Worm (Caenorhabditis elegans) whole organism, L1 larva: ENCODE measurements around the gene vps-53.

ENCODE experiments used
- C16A3.4 ChIP-seq: fragments of 150-350 bp; optimal IDR thresholded peaks from 2 replicates; lab custom pipeline; 2014; ENCODE audit warnings: missing biosample characterization, missing genetic modification characterization
- C34B4.2 ChIP-seq: sonication (generic microtip); optimal IDR thresholded peaks from 2 replicates; lab custom pipeline; 2017; ENCODE audit warnings: mild to moderate bottlenecking, missing genetic modification characterization, missing compliant biosample characterization
- F16B12.6 ChIP-seq: fragments of 150-350 bp; optimal IDR thresholded peaks from 2 replicates; lab custom pipeline; 2014; ENCODE audit warnings: missing biosample characterization, missing genetic modification characterization
- aly-2 ChIP-seq: fragments of 150-350 bp; optimal IDR thresholded peaks from 2 replicates; lab custom pipeline; 2014; ENCODE audit warnings: missing biosample characterization, missing genetic modification characterization
- blmp-1 ChIP-seq: fragments of 150-350 bp; optimal IDR thresholded peaks from 2 replicates; lab custom pipeline; 2014; ENCODE audit warnings: missing biosample characterization, missing genetic modification characterization
- ceh-63 ChIP-seq: fragments of 200-800 bp; sonication (Bioruptor generic); optimal IDR thresholded peaks from 2 replicates; lab custom pipeline; 2018; ENCODE audit warnings: mild to moderate bottlenecking, missing genetic modification characterization, missing compliant biosample characterization
- ceh-8 ChIP-seq: fragments of 200-800 bp; sonication (Bioruptor generic); optimal IDR thresholded peaks from 2 replicates; lab custom pipeline; 2018; ENCODE audit warnings: mild to moderate bottlenecking, missing genetic modification characterization, moderate library complexity, missing compliant biosample characterization
- ceh-90 ChIP-seq: sonication (generic microtip); optimal IDR thresholded peaks from 2 replicates; lab custom pipeline; 2016; ENCODE audit warnings: missing genetic modification characterization, missing compliant biosample characterization
- dsc-1 ChIP-seq: sonication (generic microtip); optimal IDR thresholded peaks from 2 replicates; lab custom pipeline; 2016; ENCODE audit warnings: mild to moderate bottlenecking, missing genetic modification characterization, missing compliant biosample characterization
- efl-1 ChIP-seq, 4 experiments: fragments of 150-350 bp; optimal IDR thresholded peaks in 3 of 4; peaks in 1 of 4; 1 replicate in 1 of 4; 2 replicates in 3 of 4; lab custom pipeline; 2014; ENCODE audit warnings: missing biosample characterization in 2 of 4, missing genetic modification characterization in 2 of 4, missing genetic modification reagents in 2 of 4
- elt-2 ChIP-seq: sonication (generic microtip); optimal IDR thresholded peaks from 2 replicates; lab custom pipeline; 2016; ENCODE audit warnings: missing genetic modification characterization, mild to moderate bottlenecking, inconsistent platforms, missing compliant biosample characterization, missing genetic modification reagents
- fkh-8 ChIP-seq: sonication (generic microtip); optimal IDR thresholded peaks from 2 replicates; lab custom pipeline; 2016; ENCODE audit warnings: mild to moderate bottlenecking, missing genetic modification characterization, missing compliant biosample characterization
- hpl-2 ChIP-seq: fragments of 150-350 bp; optimal IDR thresholded peaks from 2 replicates; lab custom pipeline; 2014; ENCODE audit warnings: missing biosample characterization, missing genetic modification reagents, missing genetic modification characterization
- irx-1 ChIP-seq: sonication (generic microtip); optimal IDR thresholded peaks from 2 replicates; lab custom pipeline; 2016; ENCODE audit warnings: missing genetic modification characterization, missing compliant biosample characterization
- isw-1 ChIP-seq: fragments of 200-800 bp; sonication (Bioruptor generic); IDR thresholded peaks from 2 replicates; pipeline ENCODE4 v1.3.6; 2022; ENCODE audit warnings: missing genetic modification characterization, missing compliant biosample characterization
- jun-1 ChIP-seq: fragments of 150-350 bp; optimal IDR thresholded peaks from 2 replicates; lab custom pipeline; 2014; ENCODE audit warnings: missing biosample characterization, missing genetic modification reagents, missing genetic modification characterization
- lin-13 ChIP-seq: fragments of 150-350 bp; optimal IDR thresholded peaks from 2 replicates; lab custom pipeline; 2014; ENCODE audit warnings: missing biosample characterization, missing genetic modification reagents, missing genetic modification characterization
- lin-35 ChIP-seq, 2 experiments: fragments of 150-350 bp; optimal IDR thresholded peaks; 2 replicates each; lab custom pipeline; 2014; ENCODE audit warnings: missing biosample characterization in 2 of 2, missing genetic modification characterization in 2 of 2, missing genetic modification reagents in 2 of 2
- lin-39 ChIP-seq: fragments of 150-350 bp; optimal IDR thresholded peaks from 2 replicates; lab custom pipeline; 2014; ENCODE audit warnings: missing biosample characterization, missing genetic modification reagents, missing genetic modification characterization
- lir-3 ChIP-seq: sonication (generic microtip); optimal IDR thresholded peaks from 2 replicates; lab custom pipeline; 2016; ENCODE audit warnings: mild to moderate bottlenecking, missing genetic modification characterization, moderate library complexity, missing compliant biosample characterization; ENCODE audit not compliant: poor library complexity
- nhr-12 ChIP-seq: sonication (generic microtip); optimal IDR thresholded peaks from 2 replicates; lab custom pipeline; 2017; ENCODE audit warnings: missing biosample characterization, missing genetic modification characterization
- nhr-19 ChIP-seq: fragments of 200-800 bp; sonication (Bioruptor generic); conservative IDR thresholded peaks from 2 replicates; pipeline ENCODE4 v1.3.6; 2022; ENCODE audit warnings: missing genetic modification characterization, missing compliant biosample characterization
- nhr-28 ChIP-seq: fragments of 150-350 bp; optimal IDR thresholded peaks from 2 replicates; lab custom pipeline; 2014; ENCODE audit warnings: missing biosample characterization, missing genetic modification characterization
- nhr-47 ChIP-seq: sonication (generic microtip); optimal IDR thresholded peaks from 2 replicates; lab custom pipeline; 2016; ENCODE audit warnings: mild to moderate bottlenecking, missing genetic modification characterization, moderate library complexity, missing compliant biosample characterization
- nhr-71 ChIP-seq: sonication (generic microtip); optimal IDR thresholded peaks from 2 replicates; lab custom pipeline; 2016; ENCODE audit warnings: mild to moderate bottlenecking, missing genetic modification characterization, moderate library complexity, missing compliant biosample characterization
- nhr-76 ChIP-seq: sonication (generic microtip); optimal IDR thresholded peaks from 2 replicates; lab custom pipeline; 2017; ENCODE audit warnings: missing biosample characterization, missing genetic modification characterization
- nhr-84 ChIP-seq: sonication (generic microtip); optimal IDR thresholded peaks from 2 replicates; lab custom pipeline; 2017; ENCODE audit warnings: missing biosample characterization, missing genetic modification characterization
- pqm-1 ChIP-seq: sonication (generic microtip); optimal IDR thresholded peaks from 3 replicates; lab custom pipeline; 2017; ENCODE audit warnings: missing biosample characterization, missing genetic modification characterization
- rnt-1 ChIP-seq: sonication (generic microtip); optimal IDR thresholded peaks from 2 replicates; lab custom pipeline; 2016; ENCODE audit warnings: mild to moderate bottlenecking, missing genetic modification characterization, moderate library complexity, missing compliant biosample characterization
- sox-4 ChIP-seq: sonication (generic microtip); optimal IDR thresholded peaks from 2 replicates; lab custom pipeline; 2016; ENCODE audit warnings: missing genetic modification characterization, missing compliant biosample characterization
- sup-37 ChIP-seq: fragments of 200-800 bp; sonication (Bioruptor generic); optimal IDR thresholded peaks from 2 replicates; lab custom pipeline; 2018; ENCODE audit warnings: mild to moderate bottlenecking, missing genetic modification characterization, missing compliant biosample characterization
- tlp-1 ChIP-seq: fragments of 150-350 bp; optimal IDR thresholded peaks from 2 replicates; lab custom pipeline; 2014; ENCODE audit warnings: missing biosample characterization, missing genetic modification characterization
- unc-130 ChIP-seq: fragments of 150-350 bp; optimal IDR thresholded peaks from 2 replicates; lab custom pipeline; 2017; ENCODE audit warnings: missing biosample characterization, missing genetic modification characterization, inconsistent platforms
- unc-30 ChIP-seq: sonication (generic microtip); optimal IDR thresholded peaks from 2 replicates; lab custom pipeline; 2017; ENCODE audit warnings: missing biosample characterization, missing genetic modification characterization
- unc-62 ChIP-seq: fragments of 150-350 bp; optimal IDR thresholded peaks from 2 replicates; lab custom pipeline; 2014; ENCODE audit warnings: missing biosample characterization, missing genetic modification reagents, missing genetic modification characterization
- unc-86 ChIP-seq: sonication (generic microtip); optimal IDR thresholded peaks from 2 replicates; lab custom pipeline; 2016; ENCODE audit warnings: missing genetic modification characterization, missing compliant biosample characterization
- unc-98 ChIP-seq: fragments of 200-800 bp; sonication (Bioruptor generic); IDR thresholded peaks from 2 replicates; pipeline ENCODE4 v1.3.6; 2022; ENCODE audit warnings: missing genetic modification characterization, missing compliant biosample characterization
- xbp-1 ChIP-seq: sonication (generic microtip); optimal IDR thresholded peaks from 2 replicates; lab custom pipeline; 2016; ENCODE audit warnings: missing genetic modification characterization, missing compliant biosample characterization
- zag-1 ChIP-seq: fragments of 150-350 bp; optimal IDR thresholded peaks from 2 replicates; lab custom pipeline; 2014; ENCODE audit warnings: missing biosample characterization, missing genetic modification characterization
- ztf-4 ChIP-seq: fragments of 150-350 bp; optimal IDR thresholded peaks from 2 replicates; lab custom pipeline; 2014; ENCODE audit warnings: missing biosample characterization, missing genetic modification characterization

The vps-53 gene

ce11 chrIII:9765465-9765900 is 8.2 kb upstream of the vps-53 start (continued):
- TF ChIP-seq jun-1, result peak; percentile 98
- TF ChIP-seq, all 84 proteins: peak for 69

ce11 chrIII:9764718-9765117 is 7.4 kb upstream of the vps-53 start:
- TF ChIP-seq ceh-90 (no peak), rnt-1 (tag; lab: Kevin White, UChicago) (no peak), lin-39 (no peak), isw-1 (GFP tag; lab: Robert Waterston, UW) (no peak), nhr-28 (tag; lab: Kevin White, UChicago) (no peak), irx-1 (tag; lab: Kevin White, UChicago) (no peak), unc-30 (tag; lab: Kevin White, UChicago) (no peak)

ce11 chrIII:9762093-9762748 is 4.9 kb upstream of the vps-53 start, which contains the start of gene gcc-2:
Gene gcc-2, minus strand, starts transcription at chrIII:9762143.
- TF ChIP-seq unc-30 (tag; lab: Kevin White, UChicago), result no peak
- TF ChIP-seq unc-86 (tag; lab: Kevin White, UChicago), result no peak
- no peak for TF ChIP-seq sox-4
- no peak for TF ChIP-seq xbp-1 (tag; lab: Kevin White, UChicago)
- TF ChIP-seq unc-62 (GFP tag; lab: Kevin White, UChicago), result no peak
- no peak for TF ChIP-seq blmp-1 (tag; lab: Kevin White, UChicago)
- TF ChIP-seq unc-130 (tag; lab: Kevin White, UChicago), result no peak
- no peak for TF ChIP-seq nhr-19 (GFP tag; lab: Robert Waterston, UW)
- TF ChIP-seq F16B12.6, result no peak
- TF ChIP-seq nhr-84 (tag; lab: Kevin White, UChicago), result no peak
- no peak for TF ChIP-seq aly-2 (tag; lab: Kevin White, UChicago)

- TF ChIP-seq unc-98 (GFP tag; lab: Robert Waterston, UW), result no peak
- no peak for TF ChIP-seq tlp-1 (tag; lab: Kevin White, UChicago)
- no peak for TF ChIP-seq lin-35 (GFP tag; optimal IDR thresholded peaks at IDR 0.05; lab: Kevin White, UChicago)
- TF ChIP-seq hpl-2, result no peak
- no peak for TF ChIP-seq nhr-71
- no peak for TF ChIP-seq elt-2 (tag; lab: Kevin White, UChicago)
- no peak for TF ChIP-seq lin-13 (GFP tag; lab: Kevin White, UChicago)
- TF ChIP-seq ceh-8 (GFP tag; lab: Kevin White, UChicago), result no peak
- TF ChIP-seq ztf-4, result no peak
- TF ChIP-seq C16A3.4 (tag; lab: Kevin White, UChicago), result no peak
- no peak for TF ChIP-seq dsc-1 (tag; lab: Kevin White, UChicago)
- TF ChIP-seq nhr-76, result no peak
- no peak for TF ChIP-seq zag-1 (tag; lab: Kevin White, UChicago)
These were observed 2.9 kb upstream of the vps-53 start for ce11 chrIII:9760184-9760583.

ce11 chrIII:9758848-9759247 is 1.5 kb upstream of the vps-53 start, which contains the start of gene rmd-1:
Gene rmd-1, plus strand, starts transcription at chrIII:9759094.
- no peak for TF ChIP-seq sox-4
- TF ChIP-seq nhr-12, result no peak
- TF ChIP-seq pqm-1 (tag; lab: Kevin White, UChicago), result no peak
- TF ChIP-seq sup-37, result no peak
- TF ChIP-seq elt-2 (tag; lab: Kevin White, UChicago), result no peak
- TF ChIP-seq dsc-1 (tag; lab: Kevin White, UChicago), result no peak
- TF ChIP-seq efl-1 (optimal IDR thresholded peaks at IDR 0.05; lab: Kevin White, UChicago), result no peak
- no peak for TF ChIP-seq efl-1 (GFP tag; optimal IDR thresholded peaks at IDR 0.05 in 1 of 2; lab: Kevin White, UChicago)
- no peak for TF ChIP-seq nhr-76
- no peak for TF ChIP-seq C34B4.2 (tag; lab: Kevin White, UChicago)
- TF ChIP-seq nhr-47, result no peak
- TF ChIP-seq ceh-63, result no peak
- TF ChIP-seq lir-3 (tag; lab: Kevin White, UChicago), result no peak
- no peak for TF ChIP-seq fkh-8 (tag; lab: Kevin White, UChicago)
